Worm (Caenorhabditis elegans) whole organism, L4 larva: ENCODE measurements around the gene anmt-2.

Experiments used
- F44E2.7 ChIP-seq: fragments of 200-800 bp; sonication (Bioruptor generic); IDR thresholded peaks from 2 replicates; pipeline ENCODE4 v2.1.2; 2022; ENCODE audit warnings: missing genetic modification characterization, missing compliant biosample characterization
- F49E8.2 ChIP-seq: sonication (generic microtip); optimal IDR thresholded peaks from 2 replicates; lab custom pipeline; 2016; ENCODE audit warnings: missing compliant biosample characterization, mild to moderate bottlenecking, missing genetic modification characterization, borderline replicate concordance
- T26A8.4 ChIP-seq: fragments of 200-800 bp; sonication (Bioruptor generic); IDR thresholded peaks from 2 replicates; pipeline ENCODE4 v1.3.6; 2022; ENCODE audit warnings: missing genetic modification characterization, missing compliant biosample characterization
- ama-1 ChIP-seq: fragments of 150-350 bp; optimal IDR thresholded peaks from 2 replicates; lab custom pipeline; 2014; ENCODE audit warnings: inconsistent platforms, mixed read lengths
- ceh-28 ChIP-seq: fragments of 150-350 bp; optimal IDR thresholded peaks from 2 replicates; lab custom pipeline; 2014; ENCODE audit warnings: missing biosample characterization, missing genetic modification reagents, missing genetic modification characterization
- dve-1 ChIP-seq: sonication (generic microtip); optimal IDR thresholded peaks from 2 replicates; lab custom pipeline; 2017; ENCODE audit warnings: antibody characterized with exemption, mild to moderate bottlenecking, missing genetic modification characterization, missing compliant biosample characterization; ENCODE audit not compliant: insufficient read depth
- nhr-102 ChIP-seq: sonication (generic microtip); optimal IDR thresholded peaks from 2 replicates; lab custom pipeline; 2016; ENCODE audit warnings: mild to moderate bottlenecking, missing genetic modification characterization, moderate library complexity, missing compliant biosample characterization
- nhr-237 ChIP-seq: sonication (generic microtip); optimal IDR thresholded peaks from 2 replicates; lab custom pipeline; 2017; ENCODE audit warnings: missing biosample characterization, missing genetic modification characterization
- nhr-6 ChIP-seq: fragments of 150-350 bp; optimal IDR thresholded peaks from 2 replicates; lab custom pipeline; 2014; ENCODE audit warnings: missing biosample characterization, missing genetic modification characterization
- nhr-77 ChIP-seq: fragments of 150-350 bp; optimal IDR thresholded peaks from 2 replicates; lab custom pipeline; 2014; ENCODE audit warnings: missing biosample characterization, missing genetic modification characterization
- skn-1 ChIP-seq: fragments of 150-350 bp; optimal IDR thresholded peaks from 2 replicates; lab custom pipeline; 2014; ENCODE audit warnings: missing biosample characterization, missing genetic modification characterization
- snpc-4 ChIP-seq: fragments of 150-350 bp; optimal IDR thresholded peaks from 2 replicates; lab custom pipeline; 2014; ENCODE audit warnings: missing biosample characterization, missing genetic modification characterization
- unc-62 ChIP-seq, 3 experiments: fragments of 150-350 bp in 1 of 3; sonication (generic microtip); optimal IDR thresholded peaks in 2 of 3; peaks in 1 of 3; 1 replicate in 1 of 3; 2 replicates in 2 of 3; lab custom pipeline; 2014 to 2017; ENCODE audit warnings: missing biosample characterization in 3 of 3, missing genetic modification characterization in 3 of 3, missing genetic modification reagents in 3 of 3, missing genotype in 1 of 3
- zfp-2 ChIP-seq: sonication (generic microtip); optimal IDR thresholded peaks from 2 replicates; lab custom pipeline; 2016; ENCODE audit warnings: mild to moderate bottlenecking, missing genetic modification characterization, missing compliant biosample characterization

- TF ChIP-seq snpc-4 (tag; lab: Kevin White, UChicago) (no peak), zfp-2 (no peak), T26A8.4 (GFP tag; lab: Robert Waterston, UW) (no peak), skn-1 (tag; lab: Kevin White, UChicago) (no peak), nhr-77 (tag; lab: Kevin White, UChicago) (no peak), F44E2.7 (GFP tag; lab: Robert Waterston, UW) (no peak), ceh-28 (tag; lab: Kevin White, UChicago) (no peak), unc-62 (GFP tag; optimal IDR thresholded peaks at IDR 0.05 in 1 of 2; lab: Kevin White, UChicago) (no peak), unc-62 (tag; optimal IDR thresholded peaks at IDR 0.05; lab: Kevin White, UChicago) (no peak), nhr-102 (no peak), ama-1 (lab: Kevin White, UChicago) (no peak), F49E8.2 (tag; lab: Kevin White, UChicago) (no peak), nhr-6 (tag; lab: Kevin White, UChicago) (no peak), dve-1 (tag; lab: Kevin White, UChicago) (no peak), nhr-237 (no peak)
Measured at ce11 chrIII:6183118-6183517, 25.6 kb upstream of the anmt-2 start, which contains the start of gene nas-28.
